Worm (Caenorhabditis elegans) whole organism, young adult: ENCODE results near the gene hlh-11.
A peak's percentile ranks its signal among the peaks of the same experiment; 100 is the strongest.

Source experiments
- B0019.2 ChIP-seq: fragments of 200-800 bp; sonication (Bioruptor generic); conservative IDR thresholded peaks from 2 replicates; pipeline ENCODE4 v1.3.6; 2022; ENCODE audit warnings: missing genetic modification reagents, missing genetic modification characterization, missing compliant biosample characterization
- D2030.7 ChIP-seq: fragments of 200-800 bp; sonication (Bioruptor generic); IDR thresholded peaks from 2 replicates; pipeline ENCODE4 v1.3.6; 2022; ENCODE audit warnings: missing genetic modification reagents, missing genetic modification characterization, missing compliant biosample characterization
- F22D6.2 ChIP-seq: sonication (generic microtip); optimal IDR thresholded peaks from 2 replicates; lab custom pipeline; 2016; ENCODE audit warnings: mild to moderate bottlenecking, missing genetic modification characterization, missing compliant biosample characterization
- F33H1.4 ChIP-seq: fragments of 200-800 bp; sonication (Bioruptor generic); IDR thresholded peaks from 2 replicates; pipeline ENCODE4 v1.3.6; 2022; ENCODE audit warnings: missing genetic modification reagents, missing genetic modification characterization, missing compliant biosample characterization
- F37B4.10 ChIP-seq: fragments of 200-800 bp; sonication (Bioruptor generic); IDR thresholded peaks from 2 replicates; pipeline ENCODE4 v1.3.6; 2022; ENCODE audit warnings: missing genetic modification characterization, missing compliant biosample characterization
- F49E8.2 ChIP-seq: sonication (generic microtip); optimal IDR thresholded peaks from 3 replicates; lab custom pipeline; 2017; ENCODE audit warnings: missing genetic modification characterization, mild to moderate bottlenecking, missing compliant biosample characterization, antibody characterized with exemption, moderate library complexity; ENCODE audit not compliant: insufficient read depth
- T26A5.8 ChIP-seq: sonication (generic microtip); optimal IDR thresholded peaks from 2 replicates; lab custom pipeline; 2016; ENCODE audit warnings: missing genetic modification characterization, missing compliant biosample characterization
- Y53G8AR.9 ChIP-seq: fragments of 200-800 bp; sonication (Bioruptor generic); conservative IDR thresholded peaks from 2 replicates; pipeline ENCODE4 v1.3.6; 2022; ENCODE audit warnings: missing genetic modification reagents, missing genetic modification characterization, missing compliant biosample characterization
- akir-1 ChIP-seq: fragments of 200-800 bp; sonication (Bioruptor generic); optimal IDR thresholded peaks from 2 replicates; lab custom pipeline; 2018; ENCODE audit warnings: mild to moderate bottlenecking, missing genetic modification characterization, moderate library complexity, missing compliant biosample characterization
- attf-3 ChIP-seq: fragments of 200-800 bp; sonication (Bioruptor generic); conservative IDR thresholded peaks from 2 replicates; pipeline ENCODE4 v1.3.6; 2022; ENCODE audit warnings: missing genetic modification reagents, missing genetic modification characterization, missing compliant biosample characterization
- ceh-100 ChIP-seq: fragments of 200-800 bp; sonication (Bioruptor generic); IDR thresholded peaks from 2 replicates; pipeline ENCODE4 v1.3.6; 2022; ENCODE audit warnings: missing genetic modification reagents, missing genetic modification characterization, missing compliant biosample characterization
- ceh-27 ChIP-seq: fragments of 200-800 bp; sonication (Bioruptor generic); optimal IDR thresholded peaks from 2 replicates; lab custom pipeline; 2018; ENCODE audit warnings: mild to moderate bottlenecking, missing genetic modification characterization, moderate library complexity, missing compliant biosample characterization
- dpl-1 ChIP-seq: fragments of 150-350 bp; optimal IDR thresholded peaks from 2 replicates; lab custom pipeline; 2014; ENCODE audit warnings: missing biosample characterization, missing genetic modification reagents, missing genetic modification characterization
- efl-1 ChIP-seq: fragments of 150-350 bp; optimal IDR thresholded peaks from 2 replicates; lab custom pipeline; 2014; ENCODE audit warnings: missing biosample characterization, missing genetic modification reagents, missing genetic modification characterization
- ekl-4 ChIP-seq: fragments of 200-800 bp; sonication (Bioruptor generic); IDR thresholded peaks from 2 replicates; pipeline ENCODE4 v1.3.6; 2022; ENCODE audit warnings: missing genetic modification reagents, missing genetic modification characterization, missing compliant biosample characterization
- gei-17 ChIP-seq: fragments of 200-800 bp; sonication (Bioruptor generic); optimal IDR thresholded peaks from 2 replicates; lab custom pipeline; 2018; ENCODE audit warnings: mild to moderate bottlenecking, missing genetic modification characterization, missing compliant biosample characterization
- hrde-1 ChIP-seq: sonication (generic microtip); optimal IDR thresholded peaks from 2 replicates; lab custom pipeline; 2016; ENCODE audit warnings: missing genetic modification characterization, mild to moderate bottlenecking, missing compliant biosample characterization, moderate library complexity, missing genotype, missing genetic modification reagents, borderline replicate concordance
- let-526 ChIP-seq: fragments of 200-800 bp; sonication (Bioruptor generic); IDR thresholded peaks from 2 replicates; pipeline ENCODE4 v1.3.6; 2022; ENCODE audit warnings: missing genetic modification reagents, missing genetic modification characterization, missing compliant biosample characterization
- lin-35 ChIP-seq, 3 experiments: fragments of 150-350 bp in 2 of 3; sonication (generic microtip) in 1 of 3; optimal IDR thresholded peaks; 2 replicates each; lab custom pipeline; 2014 to 2018; ENCODE audit warnings: missing biosample characterization in 3 of 3, missing genetic modification characterization in 3 of 3, missing genetic modification reagents in 3 of 3
- lin-40 ChIP-seq: sonication (generic microtip); optimal IDR thresholded peaks from 2 replicates; lab custom pipeline; 2016; ENCODE audit warnings: missing genetic modification characterization, mild to moderate bottlenecking, missing compliant biosample characterization, missing genotype, missing genetic modification reagents
- lin-54 ChIP-seq: fragments of 200-800 bp; sonication (Bioruptor generic); optimal IDR thresholded peaks from 2 replicates; lab custom pipeline; 2018; ENCODE audit warnings: mild to moderate bottlenecking, missing genetic modification characterization, missing compliant biosample characterization
- lsl-1 ChIP-seq: fragments of 200-800 bp; sonication (Bioruptor generic); optimal IDR thresholded peaks from 2 replicates; lab custom pipeline; 2018; ENCODE audit warnings: mild to moderate bottlenecking, missing genetic modification characterization, moderate library complexity, missing compliant biosample characterization
- madf-3 ChIP-seq: fragments of 200-800 bp; sonication (Bioruptor generic); IDR thresholded peaks from 2 replicates; pipeline ENCODE4 v1.3.6; 2022; ENCODE audit warnings: missing genetic modification reagents, missing genetic modification characterization, missing compliant biosample characterization
- madf-6 ChIP-seq: fragments of 200-800 bp; sonication (Bioruptor generic); IDR thresholded peaks from 2 replicates; pipeline ENCODE4 v1.3.6; 2022; ENCODE audit warnings: missing genetic modification reagents, missing genetic modification characterization, missing compliant biosample characterization
- madf-8 ChIP-seq: fragments of 200-800 bp; sonication (Bioruptor generic); conservative IDR thresholded peaks from 2 replicates; pipeline ENCODE4 v1.3.6; 2022; ENCODE audit warnings: missing genetic modification reagents, missing genetic modification characterization, missing compliant biosample characterization
- mcd-1 ChIP-seq: fragments of 200-800 bp; sonication (Bioruptor generic); IDR thresholded peaks from 2 replicates; pipeline ENCODE4 v1.3.6; 2022; ENCODE audit warnings: missing genetic modification reagents, missing genetic modification characterization, missing compliant biosample characterization
- mel-28 ChIP-seq: sonication (generic microtip); optimal IDR thresholded peaks from 2 replicates; lab custom pipeline; 2016; ENCODE audit warnings: borderline replicate concordance, mild to moderate bottlenecking, missing genetic modification characterization, missing compliant biosample characterization
- mes-4 ChIP-seq: sonication (generic microtip); optimal IDR thresholded peaks from 2 replicates; lab custom pipeline; 2016; ENCODE audit warnings: missing genotype, missing genetic modification characterization, missing compliant biosample characterization
- nfya-1 ChIP-seq: sonication (generic microtip); optimal IDR thresholded peaks from 2 replicates; lab custom pipeline; 2017; ENCODE audit warnings: antibody characterized with exemption, missing compliant biosample characterization, missing genetic modification characterization, borderline replicate concordance; ENCODE audit not compliant: insufficient read depth
- repo-1 ChIP-seq: sonication (generic microtip); optimal IDR thresholded peaks from 2 replicates; lab custom pipeline; 2017; ENCODE audit warnings: mild to moderate bottlenecking, missing genetic modification characterization, missing compliant biosample characterization
- somi-1 ChIP-seq: fragments of 200-800 bp; sonication (Bioruptor generic); optimal IDR thresholded peaks from 2 replicates; lab custom pipeline; 2018; ENCODE audit warnings: mild to moderate bottlenecking, missing genetic modification characterization, missing compliant biosample characterization
- tbp1 ChIP-seq: fragments of 200-800 bp; sonication (Bioruptor generic); optimal IDR thresholded peaks from 2 replicates; lab custom pipeline; 2018; ENCODE audit warnings: mild to moderate bottlenecking, missing genetic modification characterization, missing compliant biosample characterization
- tbx-9 ChIP-seq: sonication (generic microtip); optimal IDR thresholded peaks from 2 replicates; lab custom pipeline; 2016; ENCODE audit warnings: borderline replicate concordance, missing genetic modification characterization, inconsistent platforms, missing compliant biosample characterization
- tlf-1 ChIP-seq: fragments of 200-800 bp; sonication (Bioruptor generic); optimal IDR thresholded peaks from 2 replicates; lab custom pipeline; 2018; ENCODE audit warnings: mild to moderate bottlenecking, missing genetic modification characterization, missing compliant biosample characterization
- unc-62 ChIP-seq: fragments of 150-350 bp; optimal IDR thresholded peaks from 2 replicates; lab custom pipeline; 2014; ENCODE audit warnings: missing biosample characterization, missing genetic modification reagents, missing genetic modification characterization
- ztf-18 ChIP-seq: sonication (generic microtip); optimal IDR thresholded peaks from 2 replicates; lab custom pipeline; 2016; ENCODE audit warnings: missing genotype, mild to moderate bottlenecking, missing genetic modification characterization, missing compliant biosample characterization
- ztf-25 ChIP-seq: fragments of 200-800 bp; sonication (Bioruptor generic); IDR thresholded peaks from 2 replicates; pipeline ENCODE4 v1.3.6; 2022; ENCODE audit warnings: missing genetic modification reagents, missing genetic modification characterization, missing compliant biosample characterization
- ztf-26 ChIP-seq: sonication (generic microtip); optimal IDR thresholded peaks from 2 replicates; lab custom pipeline; 2017; ENCODE audit warnings: missing genetic modification characterization, missing compliant biosample characterization

Gene hlh-11

DNA sequence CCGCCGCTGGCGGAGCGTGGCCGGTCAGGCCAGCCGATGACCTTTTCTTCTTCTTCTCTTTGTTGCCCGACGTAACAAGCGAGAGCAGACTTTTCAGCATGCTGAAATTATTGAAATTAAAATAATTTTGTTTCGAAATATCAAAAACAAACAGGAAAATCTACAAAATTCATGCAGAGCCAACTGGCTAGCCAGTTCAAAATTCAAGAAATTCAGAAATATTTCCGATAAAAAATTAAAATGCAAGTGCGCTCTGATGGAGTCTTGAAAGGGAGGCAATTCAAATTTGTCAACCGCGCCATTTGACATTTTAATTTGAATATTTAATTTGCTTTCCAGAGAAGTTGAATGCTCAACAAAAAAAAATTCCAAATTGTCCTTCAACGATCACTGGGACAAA lies 18.9 kb upstream of the hlh-11 start, which contains the start of gene F58A4.2:
F58A4.2 (minus strand) TSS at position 101 of the 400 bp plus-strand sequence.
- TF ChIP-seq F49E8.2 (tag; lab: Kevin White, UChicago) (no peak), efl-1 (peak; percentile 26)

DNA sequence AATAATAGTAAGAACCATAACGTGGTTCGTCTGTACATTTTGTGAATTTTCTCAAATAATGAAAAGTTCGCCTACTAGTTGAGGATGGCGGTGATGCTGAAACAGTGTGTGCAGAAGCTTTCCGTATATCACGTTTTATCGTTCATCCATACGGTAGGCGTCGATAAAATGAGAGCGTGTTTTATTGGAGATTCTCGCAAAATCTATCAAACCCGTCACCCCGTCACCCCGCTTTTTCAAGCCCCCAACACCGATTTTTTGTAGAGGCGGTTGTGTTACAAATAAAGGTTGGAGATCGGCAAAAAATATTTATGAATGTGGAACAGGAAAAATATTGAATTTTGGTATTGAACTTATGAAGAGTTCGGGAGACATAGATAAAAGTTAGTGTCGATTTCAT lies 10.9 kb upstream of the hlh-11 start, which contains the start of gene clec-161:
clec-161 (minus strand) TSS at position 101 of the 400 bp plus-strand sequence.
- TF ChIP-seq ceh-27 (GFP tag; lab: Kevin White, UChicago): no peak
- no peak for TF ChIP-seq mes-4
- TF ChIP-seq tbx-9: no peak
- no peak for TF ChIP-seq B0019.2 (GFP tag; lab: Robert Waterston, UW)
- no peak for TF ChIP-seq F37B4.10 (GFP tag; lab: Robert Waterston, UW)
- TF ChIP-seq madf-6 (GFP tag; lab: Robert Waterston, UW): no peak
- TF ChIP-seq F33H1.4 (GFP tag; lab: Robert Waterston, UW): no peak
- no peak for TF ChIP-seq T26A5.8 (tag; lab: Kevin White, UChicago)
- no peak for TF ChIP-seq D2030.7 (GFP tag; lab: Robert Waterston, UW)
- no peak for TF ChIP-seq unc-62 (GFP tag; lab: Kevin White, UChicago)
- no peak for TF ChIP-seq tlf-1 (GFP tag; lab: Kevin White, UChicago)
- TF ChIP-seq lin-35 (GFP tag; optimal IDR thresholded peaks at IDR 0.05; lab: Kevin White, UChicago): no peak
- no peak for TF ChIP-seq nfya-1 (tag; lab: Kevin White, UChicago)
- no peak for TF ChIP-seq ekl-4
- TF ChIP-seq ceh-100 (GFP tag; lab: Robert Waterston, UW): no peak
- no peak for TF ChIP-seq akir-1 (GFP tag; lab: Kevin White, UChicago)

DNA sequence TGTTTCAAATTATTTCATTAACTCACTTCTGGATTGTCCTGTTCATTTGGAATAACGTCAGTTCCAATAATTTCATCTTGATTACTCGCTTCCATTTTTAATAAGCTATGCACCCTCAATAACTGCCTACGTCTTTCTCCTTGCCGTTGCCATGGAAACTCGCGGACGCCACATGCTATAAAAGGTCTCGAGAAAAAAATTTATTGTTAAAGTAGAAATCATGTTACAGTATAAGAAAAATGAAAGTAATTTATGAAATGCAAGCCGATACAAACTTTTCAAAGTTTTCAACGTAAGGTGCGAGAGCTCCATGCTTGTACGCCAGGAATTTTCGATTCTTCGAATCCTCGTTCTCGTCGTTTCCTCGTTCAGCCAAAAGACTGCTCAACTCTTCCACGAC lies 7.4 kb upstream of the hlh-11 start, which contains the start of gene bbs-4:
bbs-4 (minus strand) TSS at position 101 of the 400 bp plus-strand sequence.
- TF ChIP-seq hrde-1 (tag; lab: Kevin White, UChicago): no peak
- no peak for TF ChIP-seq lin-40 (tag; lab: Kevin White, UChicago)
- no peak for TF ChIP-seq mcd-1
- TF ChIP-seq somi-1: no peak
- no peak for TF ChIP-seq repo-1 (tag; lab: Kevin White, UChicago)
- TF ChIP-seq mel-28: no peak
- no peak for TF ChIP-seq madf-3 (GFP tag; lab: Robert Waterston, UW)
- TF ChIP-seq gei-17: no peak
- TF ChIP-seq tbp1 (GFP tag; lab: Kevin White, UChicago): no peak
- no peak for TF ChIP-seq F22D6.2
- TF ChIP-seq efl-1: no peak
- TF ChIP-seq Y53G8AR.9: no peak

DNA sequence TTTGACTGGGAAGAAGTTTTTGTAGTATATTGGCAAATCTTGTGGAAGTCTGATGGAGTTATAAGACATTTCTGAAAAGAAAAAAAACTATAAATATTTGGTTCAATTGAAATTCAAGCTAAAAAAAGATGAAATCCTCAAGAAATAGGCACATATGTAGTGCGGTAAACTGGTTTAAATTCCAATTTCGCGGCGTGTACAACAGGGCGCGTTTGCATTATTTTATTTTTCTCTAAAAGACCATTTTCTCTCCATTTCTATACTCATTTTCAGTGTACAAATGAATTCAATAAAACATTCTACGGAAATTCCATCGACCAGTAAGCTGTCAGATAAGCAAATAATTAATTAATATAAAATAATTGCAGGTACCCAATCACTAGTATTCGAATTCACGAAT lies 5.3 kb upstream of the hlh-11 start, which contains the start of the genes pri-1 and F58A4.6:
pri-1 (minus strand) TSS at position 71 of the 400 bp plus-strand sequence.
F58A4.6 (plus strand) TSS at position 272 of the 400 bp plus-strand sequence.
- TF ChIP-seq madf-6 (GFP tag; lab: Robert Waterston, UW) (peak; percentile 56; the same call in 1 of the 2 replicates), ztf-25 (no peak), lsl-1 (GFP tag; lab: Kevin White, UChicago) (peak; percentile 29), madf-3 (GFP tag; lab: Robert Waterston, UW) (no peak), let-526 (no peak), ztf-18 (tag; lab: Kevin White, UChicago) (peak; percentile 6), tbp1 (GFP tag; lab: Kevin White, UChicago) (no peak), ztf-26 (tag; lab: Kevin White, UChicago) (no peak), attf-3 (GFP tag; lab: Robert Waterston, UW) (no peak), mcd-1 (peak; percentile 83), F33H1.4 (GFP tag; lab: Robert Waterston, UW) (peak; percentile 30; the same call in 1 of the 2 replicates), dpl-1 (GFP tag; lab: Kevin White, UChicago) (peak; percentile 32), efl-1 (peak; percentile 73), madf-8 (GFP tag; lab: Robert Waterston, UW) (peak; percentile 19; the same call in 1 of the 2 replicates), D2030.7 (GFP tag; lab: Robert Waterston, UW) (peak; percentile 25; the same call in 1 of the 2 replicates), lin-54 (peak; percentile 56)
- TF ChIP-seq, all 124 proteins: peak for 10
